Fruit fly (Drosophila melanogaster) whole organism, embryonic: ENCODE results near the gene CG15927.

Experiments used
- Atf6 ChIP-seq: fragments of 200-800 bp; sonication (Bioruptor generic); IDR thresholded peaks from 2 replicates; pipeline ENCODE4 v1.3.6; 2022; ENCODE audit warnings: missing biosample characterization, missing genetic modification characterization
- CG10274 ChIP-seq: fragments of 200-800 bp; sonication (Bioruptor generic); optimal IDR thresholded peaks from 3 replicates; lab custom pipeline; 2017; ENCODE audit warnings: missing biosample characterization, mild to moderate bottlenecking, missing genetic modification characterization
- CG11398 ChIP-seq: fragments of 200-800 bp; sonication (Bioruptor generic); optimal IDR thresholded peaks from 2 replicates; lab custom pipeline; 2016; ENCODE audit warnings: missing biosample characterization, missing genetic modification characterization
- CG12104 ChIP-seq: fragments of 200-800 bp; sonication (Bioruptor generic); optimal IDR thresholded peaks from 3 replicates; lab custom pipeline; 2016; ENCODE audit warnings: missing biosample characterization, missing genetic modification characterization
- CG12155 ChIP-seq: fragments of 200-800 bp; sonication (Bioruptor generic); optimal IDR thresholded peaks from 3 replicates; lab custom pipeline; 2016; ENCODE audit warnings: missing biosample characterization, missing genetic modification characterization
- CG1233 ChIP-seq: fragments of 200-800 bp; sonication (Bioruptor generic); optimal IDR thresholded peaks from 4 replicates; lab custom pipeline; 2018; ENCODE audit warnings: missing biosample characterization, mild to moderate bottlenecking, missing genetic modification characterization
- CG15011 ChIP-seq: fragments of 200-800 bp; sonication (Bioruptor generic); optimal IDR thresholded peaks from 3 replicates; lab custom pipeline; 2018; ENCODE audit warnings: missing biosample characterization, mild to moderate bottlenecking, missing genetic modification characterization
- CG15479 ChIP-seq: fragments of 200-800 bp; sonication (Bioruptor generic); optimal IDR thresholded peaks from 3 replicates; lab custom pipeline; 2019; ENCODE audit warnings: missing biosample characterization, mild to moderate bottlenecking, missing genetic modification characterization, moderate library complexity
- CG16863 ChIP-seq: fragments of 200-800 bp; sonication (Bioruptor generic); optimal IDR thresholded peaks from 3 replicates; lab custom pipeline; 2016; ENCODE audit warnings: missing biosample characterization, missing genetic modification characterization
- CG30020 ChIP-seq: fragments of 200-800 bp; optimal IDR thresholded peaks from 2 replicates; lab custom pipeline; 2019; ENCODE audit warnings: missing biosample characterization, mild to moderate bottlenecking, missing genetic modification characterization, moderate library complexity
- CG3065 ChIP-seq: fragments of 200-800 bp; sonication (Bioruptor generic); optimal IDR thresholded peaks from 2 replicates; lab custom pipeline; 2016; ENCODE audit warnings: missing biosample characterization, missing genetic modification characterization
- CG33557 ChIP-seq: fragments of 200-800 bp; sonication (Bioruptor generic); optimal IDR thresholded peaks from 2 replicates; lab custom pipeline; 2019; ENCODE audit warnings: missing biosample characterization, mild to moderate bottlenecking, missing genetic modification characterization, moderate library complexity
- CG6272 ChIP-seq: fragments of 200-800 bp; sonication (Bioruptor generic); IDR thresholded peaks from 2 replicates; pipeline ENCODE4 v1.3.6; 2022; ENCODE audit warnings: missing biosample characterization, missing genetic modification characterization
- CG6654 ChIP-seq: fragments of 200-800 bp; sonication (Bioruptor generic); optimal IDR thresholded peaks from 2 replicates; lab custom pipeline; 2017; ENCODE audit warnings: missing biosample characterization, mild to moderate bottlenecking, missing genetic modification characterization
- CG6683 ChIP-seq: fragments of 200-800 bp; sonication (Bioruptor generic); optimal IDR thresholded peaks from 2 replicates; lab custom pipeline; 2017; ENCODE audit warnings: missing biosample characterization, mild to moderate bottlenecking, missing genetic modification characterization, missing genetic modification reagents
- CG6765 ChIP-seq: fragments of 200-800 bp; sonication (Bioruptor generic); optimal IDR thresholded peaks from 3 replicates; lab custom pipeline; 2017; ENCODE audit warnings: missing biosample characterization, mild to moderate bottlenecking, missing genetic modification characterization
- CG7357 ChIP-seq: fragments of 200-800 bp; sonication (Bioruptor generic); IDR thresholded peaks from 3 replicates; pipeline ENCODE4 v1.3.6; 2022; ENCODE audit warnings: missing biosample characterization, missing genetic modification characterization
- CG7987 ChIP-seq: fragments of 200-800 bp; sonication (Bioruptor generic); optimal IDR thresholded peaks from 2 replicates; lab custom pipeline; 2018; ENCODE audit warnings: missing biosample characterization, mild to moderate bottlenecking, missing genetic modification characterization, moderate library complexity
- Dek ChIP-seq: fragments of 200-800 bp; sonication (Bioruptor generic); optimal IDR thresholded peaks from 3 replicates; lab custom pipeline; 2019; ENCODE audit warnings: missing biosample characterization, mild to moderate bottlenecking, missing genetic modification characterization, moderate library complexity
- Dp ChIP-seq: fragments of 200-800 bp; sonication (Bioruptor generic); optimal IDR thresholded peaks from 2 replicates; lab custom pipeline; 2018; ENCODE audit warnings: missing biosample characterization, mild to moderate bottlenecking, missing genetic modification characterization, moderate library complexity
- Eip74EF ChIP-seq, 2 experiments: fragments of 200-800 bp in 1 of 2; fragments of >200 bp in 1 of 2; sonication (Bioruptor generic) in 1 of 2; optimal IDR thresholded peaks; 2 replicates each; lab custom pipeline; 2017 to 2019; ENCODE audit warnings: missing biosample characterization in 2 of 2, missing genetic modification characterization in 2 of 2, mild to moderate bottlenecking in 1 of 2, moderate library complexity in 1 of 2
- Hr3 ChIP-seq: fragments of 200-800 bp; sonication (Bioruptor generic); optimal IDR thresholded peaks from 3 replicates; lab custom pipeline; 2016; ENCODE audit warnings: missing biosample characterization, missing genetic modification characterization
- Mes4 ChIP-seq: fragments of 200-800 bp; sonication (Bioruptor generic); optimal IDR thresholded peaks from 2 replicates; lab custom pipeline; 2016; ENCODE audit warnings: missing biosample characterization, missing genetic modification characterization
- Mrtf ChIP-seq: fragments of 200-800 bp; sonication (Bioruptor generic); IDR thresholded peaks from 3 replicates; pipeline ENCODE4 v1.3.6; 2022; ENCODE audit warnings: missing biosample characterization, missing genetic modification characterization
- Ptx1 ChIP-seq: fragments of 200-800 bp; sonication (Bioruptor generic); IDR thresholded peaks from 2 replicates; pipeline ENCODE4 v1.3.6; 2022; ENCODE audit warnings: missing biosample characterization, missing genetic modification characterization
- Scr ChIP-seq: fragments of 200-800 bp; sonication (Bioruptor generic); IDR thresholded peaks from 2 replicates; pipeline ENCODE4 v1.3.6; 2022; ENCODE audit warnings: missing biosample characterization, missing genetic modification characterization; ENCODE audit not compliant: partially characterized antibody
- Sry-δ ChIP-seq: fragments of 200-800 bp; sonication (Bioruptor generic); optimal IDR thresholded peaks from 2 replicates; lab custom pipeline; 2016; ENCODE audit warnings: missing biosample characterization, missing genetic modification characterization
- Taf1 ChIP-seq: fragments of 200-800 bp; sonication (Bioruptor generic); IDR thresholded peaks from 2 replicates; pipeline ENCODE4 v1.3.6; 2022; ENCODE audit warnings: missing biosample characterization, missing genetic modification characterization
- abd-A ChIP-seq: fragments of 200-800 bp; sonication (Bioruptor generic); optimal IDR thresholded peaks from 3 replicates; lab custom pipeline; 2019; ENCODE audit warnings: missing biosample characterization, mild to moderate bottlenecking, missing genetic modification characterization, moderate library complexity
- ase ChIP-seq: fragments of 200-800 bp; sonication (Bioruptor generic); IDR thresholded peaks from 3 replicates; pipeline ENCODE4 v1.3.6; 2022; ENCODE audit warnings: missing biosample characterization, missing genetic modification characterization
- bab2 ChIP-seq: fragments of 200-800 bp; sonication (Bioruptor generic); optimal IDR thresholded peaks from 2 replicates; lab custom pipeline; 2016; ENCODE audit warnings: missing biosample characterization, missing genetic modification characterization
- cas ChIP-seq: fragments of 200-800 bp; sonication (Bioruptor generic); IDR thresholded peaks from 2 replicates; pipeline ENCODE4 v1.3.6; 2022; ENCODE audit warnings: missing biosample characterization, missing genetic modification characterization
- caup ChIP-seq: fragments of 200-800 bp; sonication (Bioruptor generic); optimal IDR thresholded peaks from 3 replicates; lab custom pipeline; 2017; ENCODE audit warnings: missing biosample characterization, mild to moderate bottlenecking, missing genetic modification characterization, moderate library complexity; ENCODE audit not compliant: severe bottlenecking
- chm ChIP-seq: fragments of 200-800 bp; sonication (Bioruptor generic); IDR thresholded peaks from 2 replicates; pipeline ENCODE4 v1.3.6; 2022; ENCODE audit warnings: missing biosample characterization, missing genetic modification characterization
- da ChIP-seq: fragments of 200-800 bp; sonication (Bioruptor generic); optimal IDR thresholded peaks from 2 replicates; lab custom pipeline; 2016; ENCODE audit warnings: missing biosample characterization, missing genetic modification characterization
- dan ChIP-seq: fragments of 200-800 bp; sonication (Bioruptor generic); IDR thresholded peaks from 2 replicates; pipeline ENCODE4 v1.3.6; 2022; ENCODE audit warnings: missing biosample characterization, missing genetic modification characterization
- grau ChIP-seq: fragments of 200-800 bp; optimal IDR thresholded peaks from 3 replicates; lab custom pipeline; 2019; ENCODE audit warnings: missing biosample characterization, mild to moderate bottlenecking, missing genetic modification characterization, moderate library complexity
- hkb ChIP-seq, 2 experiments: fragments of 200-800 bp in 1 of 2; fragments of >200 bp in 1 of 2; sonication (Bioruptor generic) in 1 of 2; IDR thresholded peaks in 1 of 2; optimal IDR thresholded peaks in 1 of 2; 2 replicates each; pipeline versions ENCODE4 v1.3.6 to Lab custom; 2017 to 2022; ENCODE audit warnings: missing biosample characterization in 1 of 2, missing genetic modification characterization in 1 of 2
- nerfin-1 ChIP-seq: fragments of 200-800 bp; sonication (Bioruptor generic); optimal IDR thresholded peaks from 3 replicates; lab custom pipeline; 2019; ENCODE audit warnings: missing biosample characterization, mild to moderate bottlenecking, missing genetic modification characterization, moderate library complexity
- oc ChIP-seq: fragments of 200-800 bp; sonication (Bioruptor generic); optimal IDR thresholded peaks from 2 replicates; lab custom pipeline; 2018; ENCODE audit warnings: missing biosample characterization, mild to moderate bottlenecking, missing genetic modification characterization, moderate library complexity
- pzg ChIP-seq: fragments of 200-800 bp; sonication (Bioruptor generic); optimal IDR thresholded peaks from 3 replicates; lab custom pipeline; 2018; ENCODE audit warnings: missing biosample characterization, mild to moderate bottlenecking, missing genetic modification characterization, moderate library complexity
- slp2 ChIP-seq: fragments of 200-800 bp; sonication (Bioruptor generic); optimal IDR thresholded peaks from 2 replicates; lab custom pipeline; 2016; ENCODE audit warnings: missing biosample characterization, missing genetic modification characterization
- so ChIP-seq: fragments of 200-800 bp; sonication (Bioruptor generic); IDR thresholded peaks from 3 replicates; pipeline ENCODE4 v1.3.6; 2022; ENCODE audit warnings: missing biosample characterization, missing genetic modification characterization
- sr ChIP-seq: fragments of 200-800 bp; sonication (Bioruptor generic); IDR thresholded peaks from 3 replicates; pipeline ENCODE4 v1.3.6; 2022; ENCODE audit warnings: missing biosample characterization, missing genetic modification characterization
- tin ChIP-seq: fragments of 200-800 bp; sonication (Bioruptor generic); optimal IDR thresholded peaks from 3 replicates; lab custom pipeline; 2016; ENCODE audit warnings: missing biosample characterization, missing genetic modification characterization
- tio ChIP-seq: fragments of 200-800 bp; sonication (Bioruptor generic); optimal IDR thresholded peaks from 2 replicates; lab custom pipeline; 2017; ENCODE audit warnings: missing biosample characterization, missing genetic modification characterization, inconsistent platforms
- tna ChIP-seq: fragments of 200-800 bp; sonication (Bioruptor generic); IDR thresholded peaks from 2 replicates; pipeline ENCODE4 v1.3.6; 2022; ENCODE audit warnings: missing biosample characterization, missing genetic modification characterization; ENCODE audit not compliant: partially characterized antibody
- vvl ChIP-seq: fragments of 200-800 bp; sonication (Bioruptor generic); IDR thresholded peaks from 2 replicates; pipeline ENCODE4 v1.3.6; 2022; ENCODE audit warnings: missing biosample characterization, missing genetic modification characterization
- z ChIP-seq: fragments of 200-800 bp; sonication (Bioruptor generic); IDR thresholded peaks from 3 replicates; pipeline ENCODE4 v1.3.6; 2022; ENCODE audit warnings: missing biosample characterization, missing genetic modification characterization
- zen2 ChIP-seq: fragments of 200-800 bp; sonication (Bioruptor generic); IDR thresholded peaks from 3 replicates; pipeline ENCODE4 v1.3.6; 2022; ENCODE audit warnings: missing biosample characterization, missing genetic modification characterization; ENCODE audit not compliant: partially characterized antibody

CG15927 gene

DNA sequence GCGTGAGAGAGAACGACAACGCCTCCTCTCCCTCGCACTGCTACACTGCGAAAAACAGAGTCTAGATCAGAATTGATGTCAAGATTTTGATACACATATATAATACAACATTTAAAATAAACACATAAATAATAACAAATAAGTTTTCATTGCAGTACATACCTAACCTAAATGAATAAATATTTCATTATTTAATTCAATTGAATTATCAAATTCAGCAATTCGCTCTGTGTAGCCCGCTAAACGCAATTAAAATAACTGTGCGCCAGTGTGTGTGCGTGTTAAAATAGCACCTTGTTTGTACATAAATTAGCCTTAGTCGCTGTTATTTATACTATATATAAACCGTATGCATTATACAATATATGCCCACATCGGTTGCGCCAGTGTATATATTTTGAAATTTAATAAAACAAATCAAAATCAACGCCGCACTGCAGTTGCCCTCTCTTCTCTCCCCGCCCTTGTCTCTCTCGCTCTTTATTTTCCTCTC lies 17.8 kb downstream of the CG15927 start (continued):
- TF ChIP-seq CG12104 (GFP tag; lab: Kevin White, UChicago) (peak; percentile 89), CG11398 (GFP tag; lab: Kevin White, UChicago) (no peak), CG10274 (GFP tag; lab: Kevin White, UChicago) (peak; percentile 80), CG6654 (peak; percentile 76), Eip74EF (GFP tag; optimal IDR thresholded peaks at IDR 0.05; lab: Kevin White, UChicago) (peak in 1 of 2 experiments; percentile 93), CG7357 (peak; percentile 89), hkb (optimal IDR thresholded peaks at IDR 0.05; lab: Kevin White, UChicago) (no peak), hkb (GFP tag; IDR thresholded peaks at IDR 0.05; lab: Robert Waterston, UW) (peak; percentile 96), Dp (GFP tag; lab: Kevin White, UChicago) (no peak), bab2 (GFP tag; lab: Kevin White, UChicago) (peak; percentile 66), Sry-δ (GFP tag; lab: Kevin White, UChicago) (no peak), caup (GFP tag; lab: Kevin White, UChicago) (peak; percentile 95), Mrtf (GFP tag; lab: Robert Waterston, UW) (peak; percentile 89; the same call in 2 of the 3 replicates), nerfin-1 (tag; lab: Kevin White, UChicago) (peak; percentile 90), so (GFP tag; lab: Robert Waterston, UW) (peak; percentile 93), Dek (tag; lab: Kevin White, UChicago) (peak; percentile 93), sr (GFP tag; lab: Robert Waterston, UW) (peak; percentile 65; the same call in 1 of the 3 replicates), CG16863 (GFP tag; lab: Kevin White, UChicago) (peak; percentile 46), chm (GFP tag; lab: Robert Waterston, UW) (peak; percentile 84), Mes4 (GFP tag; lab: Kevin White, UChicago) (no peak), da (no peak), Scr (no peak), CG6683 (peak; percentile 88), CG15479 (GFP tag; lab: Kevin White, UChicago) (peak; percentile 26), CG6765 (GFP tag; lab: Kevin White, UChicago) (peak; percentile 92), CG15011 (GFP tag; lab: Kevin White, UChicago) (peak; percentile 91), cas (GFP tag; lab: Robert Waterston, UW) (peak; percentile 88), CG3065 (GFP tag; lab: Kevin White, UChicago) (peak; percentile 70), oc (tag; lab: Kevin White, UChicago) (peak; percentile 91), CG33557 (GFP tag; lab: Kevin White, UChicago) (peak; percentile 64), dan (GFP tag; lab: Robert Waterston, UW) (peak; percentile 32; the same call in 1 of the 2 replicates), CG12155 (peak; percentile 90), CG30020 (tag; lab: Kevin White, UChicago) (peak; percentile 74), zen2 (GFP tag; lab: Robert Waterston, UW) (no peak), vvl (GFP tag; lab: Robert Waterston, UW) (peak; percentile 97), z (GFP tag; lab: Robert Waterston, UW) (no peak), abd-A (tag; lab: Kevin White, UChicago) (peak; percentile 83), Atf6 (GFP tag; lab: Robert Waterston, UW) (peak; percentile 97), CG7987 (GFP tag; lab: Kevin White, UChicago) (peak; percentile 83), Ptx1 (GFP tag; lab: Robert Waterston, UW) (peak; percentile 96), CG1233 (GFP tag; lab: Kevin White, UChicago) (peak; percentile 96), Taf1 (peak; percentile 94), tna (GFP tag; lab: Robert Waterston, UW) (no peak), CG6272 (GFP tag; lab: Robert Waterston, UW) (peak; percentile 84), tin (GFP tag; lab: Kevin White, UChicago) (peak; percentile 89), ase (GFP tag; lab: Robert Waterston, UW) (peak; percentile 90), slp2 (GFP tag; lab: Kevin White, UChicago) (no peak), tio (GFP tag; lab: Kevin White, UChicago) (peak; percentile 93), Hr3 (peak; percentile 88), grau (tag; lab: Kevin White, UChicago) (peak; percentile 96), pzg (GFP tag; lab: Kevin White, UChicago) (peak; percentile 16)
